Worm (Caenorhabditis elegans) whole organism, young adult: Measurements from ENCODE around the gene T03E6.9.
A peak's percentile ranks its signal among the peaks of the same experiment; 100 is the strongest.

Experiments used
- B0336.3 ChIP-seq: fragments of 200-800 bp; sonication (Bioruptor generic); IDR thresholded peaks from 2 replicates; pipeline ENCODE4 v1.3.6; 2022; ENCODE audit warnings: missing genetic modification characterization, missing compliant biosample characterization
- C17E4.6 ChIP-seq: fragments of 200-800 bp; sonication (Bioruptor generic); IDR thresholded peaks from 2 replicates; pipeline ENCODE4 v1.3.6; 2022; ENCODE audit warnings: missing genetic modification reagents, missing genetic modification characterization, missing compliant biosample characterization
- F23B12.7 ChIP-seq: sonication (generic microtip); optimal IDR thresholded peaks from 2 replicates; lab custom pipeline; 2017; ENCODE audit warnings: missing genetic modification characterization, mild to moderate bottlenecking, missing compliant biosample characterization, antibody characterized with exemption, moderate library complexity; ENCODE audit not compliant: insufficient read depth
- K11D2.4 ChIP-seq: fragments of 200-800 bp; sonication (Bioruptor generic); IDR thresholded peaks from 2 replicates; pipeline ENCODE4 v1.3.6; 2022; ENCODE audit warnings: missing genetic modification reagents, missing genetic modification characterization, missing compliant biosample characterization
- K12H6.12 ChIP-seq: fragments of 200-800 bp; sonication (Bioruptor generic); optimal IDR thresholded peaks from 2 replicates; lab custom pipeline; 2018; ENCODE audit warnings: mild to moderate bottlenecking, missing genetic modification characterization, missing compliant biosample characterization
- T26A5.8 ChIP-seq: sonication (generic microtip); optimal IDR thresholded peaks from 2 replicates; lab custom pipeline; 2016; ENCODE audit warnings: missing genetic modification characterization, missing compliant biosample characterization
- Y56A3A.18 ChIP-seq: fragments of 200-800 bp; sonication (Bioruptor generic); IDR thresholded peaks from 2 replicates; pipeline ENCODE4 v1.3.6; 2022; ENCODE audit warnings: missing genetic modification reagents, missing genetic modification characterization, missing compliant biosample characterization
- Y95B8A.8 ChIP-seq: fragments of 200-800 bp; sonication (Bioruptor generic); IDR thresholded peaks from 2 replicates; pipeline ENCODE4 v1.3.6; 2022; ENCODE audit warnings: missing genetic modification reagents, missing genetic modification characterization, missing compliant biosample characterization
- akir-1 ChIP-seq: fragments of 200-800 bp; sonication (Bioruptor generic); optimal IDR thresholded peaks from 2 replicates; lab custom pipeline; 2018; ENCODE audit warnings: mild to moderate bottlenecking, missing genetic modification characterization, moderate library complexity, missing compliant biosample characterization
- aptf-3 ChIP-seq: fragments of 200-800 bp; sonication (Bioruptor generic); IDR thresholded peaks from 2 replicates; pipeline ENCODE4 v1.3.6; 2022; ENCODE audit warnings: missing genetic modification characterization, missing compliant biosample characterization
- atf-7 ChIP-seq: sonication (generic microtip); optimal IDR thresholded peaks from 2 replicates; lab custom pipeline; 2017; ENCODE audit warnings: mild to moderate bottlenecking, missing genetic modification characterization, missing compliant biosample characterization
- athp-1 ChIP-seq: sonication (generic microtip); optimal IDR thresholded peaks from 2 replicates; lab custom pipeline; 2017; ENCODE audit warnings: mild to moderate bottlenecking, missing genetic modification characterization, missing compliant biosample characterization
- attf-5 ChIP-seq: fragments of 200-800 bp; sonication (Bioruptor generic); optimal IDR thresholded peaks from 2 replicates; lab custom pipeline; 2018; ENCODE audit warnings: mild to moderate bottlenecking, missing genetic modification characterization, missing compliant biosample characterization
- attf-6 ChIP-seq: fragments of 200-800 bp; sonication (Bioruptor generic); IDR thresholded peaks from 2 replicates; pipeline ENCODE4 v1.3.6; 2022; ENCODE audit warnings: missing genetic modification reagents, missing genetic modification characterization, missing compliant biosample characterization
- ceh-40 ChIP-seq: fragments of 200-800 bp; sonication (Bioruptor generic); IDR thresholded peaks from 2 replicates; pipeline ENCODE4 v1.3.6; 2022; ENCODE audit warnings: missing genetic modification characterization, missing compliant biosample characterization
- chd-7 ChIP-seq: sonication (generic microtip); optimal IDR thresholded peaks from 2 replicates; lab custom pipeline; 2016; ENCODE audit warnings: mild to moderate bottlenecking, missing genetic modification characterization, moderate library complexity, missing compliant biosample characterization
- ekl-4 ChIP-seq: fragments of 200-800 bp; sonication (Bioruptor generic); IDR thresholded peaks from 2 replicates; pipeline ENCODE4 v1.3.6; 2022; ENCODE audit warnings: missing genetic modification reagents, missing genetic modification characterization, missing compliant biosample characterization
- gei-17 ChIP-seq: fragments of 200-800 bp; sonication (Bioruptor generic); optimal IDR thresholded peaks from 2 replicates; lab custom pipeline; 2018; ENCODE audit warnings: mild to moderate bottlenecking, missing genetic modification characterization, missing compliant biosample characterization
- him-1 ChIP-seq: sonication (generic microtip); optimal IDR thresholded peaks from 2 replicates; lab custom pipeline; 2016; ENCODE audit warnings: missing genotype, missing genetic modification reagents, missing genetic modification characterization, missing compliant biosample characterization
- hlh-26 ChIP-seq: fragments of 200-800 bp; sonication (Bioruptor generic); conservative IDR thresholded peaks from 2 replicates; pipeline ENCODE4 v1.3.6; 2022; ENCODE audit warnings: missing genetic modification reagents, missing genetic modification characterization, missing compliant biosample characterization
- hmg-1.2 ChIP-seq: fragments of 200-800 bp; sonication (Bioruptor generic); IDR thresholded peaks from 2 replicates; pipeline ENCODE4 v1.3.6; 2022; ENCODE audit warnings: missing genetic modification reagents, missing genetic modification characterization, missing compliant biosample characterization
- hmg-20 ChIP-seq: fragments of 200-800 bp; sonication (Bioruptor generic); IDR thresholded peaks from 2 replicates; pipeline ENCODE4 v1.3.6; 2022; ENCODE audit warnings: missing genetic modification reagents, missing genetic modification characterization, missing compliant biosample characterization
- hrde-1 ChIP-seq: sonication (generic microtip); optimal IDR thresholded peaks from 2 replicates; lab custom pipeline; 2016; ENCODE audit warnings: missing genetic modification characterization, mild to moderate bottlenecking, missing compliant biosample characterization, moderate library complexity, missing genotype, missing genetic modification reagents, borderline replicate concordance
- hsf-1 ChIP-seq: fragments of 200-800 bp; sonication (Bioruptor generic); IDR thresholded peaks from 2 replicates; pipeline ENCODE4 v1.3.6; 2022; ENCODE audit warnings: missing genetic modification reagents, missing genetic modification characterization, missing compliant biosample characterization
- let-526 ChIP-seq: fragments of 200-800 bp; sonication (Bioruptor generic); IDR thresholded peaks from 2 replicates; pipeline ENCODE4 v1.3.6; 2022; ENCODE audit warnings: missing genetic modification reagents, missing genetic modification characterization, missing compliant biosample characterization
- lin-35 ChIP-seq, 3 experiments: fragments of 150-350 bp in 2 of 3; sonication (generic microtip) in 1 of 3; optimal IDR thresholded peaks; 2 replicates each; lab custom pipeline; 2014 to 2018; ENCODE audit warnings: missing biosample characterization in 3 of 3, missing genetic modification characterization in 3 of 3, missing genetic modification reagents in 3 of 3
- lin-40 ChIP-seq: sonication (generic microtip); optimal IDR thresholded peaks from 2 replicates; lab custom pipeline; 2016; ENCODE audit warnings: missing genetic modification characterization, mild to moderate bottlenecking, missing compliant biosample characterization, missing genotype, missing genetic modification reagents
- lir-1 ChIP-seq: fragments of 200-800 bp; sonication (Bioruptor generic); conservative IDR thresholded peaks from 2 replicates; pipeline ENCODE4 v1.3.6; 2022; ENCODE audit warnings: missing genetic modification reagents, missing genetic modification characterization, missing compliant biosample characterization
- lsl-1 ChIP-seq: fragments of 200-800 bp; sonication (Bioruptor generic); optimal IDR thresholded peaks from 2 replicates; lab custom pipeline; 2018; ENCODE audit warnings: mild to moderate bottlenecking, missing genetic modification characterization, moderate library complexity, missing compliant biosample characterization
- lsy-27 ChIP-seq: sonication (generic microtip); optimal IDR thresholded peaks from 2 replicates; lab custom pipeline; 2017; ENCODE audit warnings: missing genetic modification characterization, mild to moderate bottlenecking, missing compliant biosample characterization, antibody characterized with exemption, missing genotype, borderline replicate concordance; ENCODE audit not compliant: insufficient read depth
- madf-3 ChIP-seq: fragments of 200-800 bp; sonication (Bioruptor generic); IDR thresholded peaks from 2 replicates; pipeline ENCODE4 v1.3.6; 2022; ENCODE audit warnings: missing genetic modification reagents, missing genetic modification characterization, missing compliant biosample characterization
- madf-6 ChIP-seq: fragments of 200-800 bp; sonication (Bioruptor generic); IDR thresholded peaks from 2 replicates; pipeline ENCODE4 v1.3.6; 2022; ENCODE audit warnings: missing genetic modification reagents, missing genetic modification characterization, missing compliant biosample characterization
- nhr-80 ChIP-seq: sonication (generic microtip); optimal IDR thresholded peaks from 2 replicates; lab custom pipeline; 2016; ENCODE audit warnings: missing genetic modification characterization, missing compliant biosample characterization
- rcor-1 ChIP-seq: fragments of 200-800 bp; sonication (Bioruptor generic); IDR thresholded peaks from 2 replicates; pipeline ENCODE4 v1.3.6; 2022; ENCODE audit warnings: missing genetic modification reagents, missing genetic modification characterization, missing compliant biosample characterization
- rec-8 ChIP-seq, 2 experiments: sonication (generic microtip); optimal IDR thresholded peaks; 2 replicates each; lab custom pipeline; 2016; ENCODE audit warnings: mild to moderate bottlenecking in 2 of 2, missing genetic modification characterization in 2 of 2, missing genetic modification reagents in 2 of 2, missing genotype in 2 of 2, missing biosample characterization in 1 of 2, missing compliant biosample characterization in 1 of 2, moderate library complexity in 1 of 2
- repo-1 ChIP-seq: sonication (generic microtip); optimal IDR thresholded peaks from 2 replicates; lab custom pipeline; 2017; ENCODE audit warnings: mild to moderate bottlenecking, missing genetic modification characterization, missing compliant biosample characterization
- snpc-3.4 ChIP-seq: sonication (generic microtip); optimal IDR thresholded peaks from 2 replicates; lab custom pipeline; 2017; ENCODE audit warnings: missing genetic modification characterization, mild to moderate bottlenecking, missing compliant biosample characterization, antibody characterized with exemption, moderate library complexity, missing genotype, missing genetic modification reagents
- snpc-4 ChIP-seq, 5 experiments: fragments of 150-350 bp in 1 of 5; sonication (generic microtip) in 4 of 5; optimal IDR thresholded peaks; 2 replicates each; lab custom pipeline; 2014 to 2018; ENCODE audit warnings: missing genetic modification characterization in 5 of 5, missing biosample characterization in 3 of 5, antibody characterized with exemption in 2 of 5, mild to moderate bottlenecking in 2 of 5, missing compliant biosample characterization in 2 of 5, missing genotype in 2 of 5, moderate library complexity in 2 of 5, missing genetic modification reagents in 1 of 5
- somi-1 ChIP-seq: fragments of 200-800 bp; sonication (Bioruptor generic); optimal IDR thresholded peaks from 2 replicates; lab custom pipeline; 2018; ENCODE audit warnings: mild to moderate bottlenecking, missing genetic modification characterization, missing compliant biosample characterization
- unc-62 ChIP-seq: fragments of 150-350 bp; optimal IDR thresholded peaks from 2 replicates; lab custom pipeline; 2014; ENCODE audit warnings: missing biosample characterization, missing genetic modification reagents, missing genetic modification characterization
- xnd-1 ChIP-seq: sonication (generic microtip); optimal IDR thresholded peaks from 2 replicates; lab custom pipeline; 2016; ENCODE audit warnings: missing genotype, missing genetic modification reagents, missing genetic modification characterization, missing compliant biosample characterization
- zfh-2 ChIP-seq: fragments of 200-800 bp; sonication (Bioruptor generic); conservative IDR thresholded peaks from 2 replicates; pipeline ENCODE4 v1.3.6; 2022; ENCODE audit warnings: missing genetic modification reagents, missing genetic modification characterization, missing compliant biosample characterization
- ztf-25 ChIP-seq: fragments of 200-800 bp; sonication (Bioruptor generic); IDR thresholded peaks from 2 replicates; pipeline ENCODE4 v1.3.6; 2022; ENCODE audit warnings: missing genetic modification reagents, missing genetic modification characterization, missing compliant biosample characterization
- ztf-26 ChIP-seq: sonication (generic microtip); optimal IDR thresholded peaks from 2 replicates; lab custom pipeline; 2017; ENCODE audit warnings: missing genetic modification characterization, missing compliant biosample characterization
- ztf-28 ChIP-seq: fragments of 200-800 bp; sonication (Bioruptor generic); IDR thresholded peaks from 2 replicates; pipeline ENCODE4 v1.3.6; 2022; ENCODE audit warnings: missing genetic modification reagents, missing genetic modification characterization, missing compliant biosample characterization
- ztf-6 ChIP-seq: fragments of 200-800 bp; sonication (Bioruptor generic); IDR thresholded peaks from 2 replicates; pipeline ENCODE4 v1.3.6; 2022; ENCODE audit warnings: missing genetic modification reagents, missing genetic modification characterization, missing compliant biosample characterization

The T03E6.9 gene

DNA sequence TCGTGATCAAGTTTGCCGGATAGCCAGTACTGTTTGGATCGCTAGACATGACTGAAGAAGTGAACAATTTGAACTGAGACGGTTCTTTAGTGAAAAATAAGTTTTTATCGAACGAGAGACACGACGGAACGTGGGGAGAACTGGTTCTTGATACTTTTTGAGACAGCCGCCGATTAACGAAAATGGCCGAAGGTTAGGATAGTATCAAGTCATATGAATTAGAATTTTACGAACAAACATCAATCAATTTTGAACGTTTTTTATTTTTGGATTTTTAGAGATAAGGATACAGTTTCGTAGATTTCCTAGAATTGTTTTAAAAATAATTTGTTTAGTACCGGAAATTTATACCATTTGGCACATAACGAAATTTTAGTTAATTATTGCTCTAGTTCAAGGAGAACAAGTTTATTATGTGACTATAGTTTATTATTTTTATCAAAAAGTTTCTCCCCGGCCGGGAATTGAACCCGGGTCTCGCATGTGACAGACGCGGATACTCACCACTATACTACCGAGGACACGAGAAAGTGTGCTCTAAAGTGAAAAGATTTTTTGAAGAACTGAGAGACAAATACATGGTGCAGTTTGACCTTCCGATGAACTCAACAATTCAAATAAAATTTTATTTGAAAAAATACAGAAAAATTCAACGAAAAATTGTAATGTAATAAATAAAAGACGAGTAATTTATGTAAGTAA lies 47.9 kb upstream of the T03E6.9 start, which contains the start of gene W06G6.20 (continued):
- TF ChIP-seq Y95B8A.8 (no peak), athp-1 (no peak), repo-1 (tag; lab: Kevin White, UChicago) (no peak), F23B12.7 (tag; lab: Kevin White, UChicago) (peak; percentile 70), T26A5.8 (no peak), nhr-80 (tag; lab: Kevin White, UChicago) (peak; percentile 3), hmg-1.2 (GFP tag; lab: Robert Waterston, UW) (peak; percentile 50; the same call in 1 of the 2 replicates), gei-17 (GFP tag; lab: Kevin White, UChicago) (no peak), ekl-4 (GFP tag; lab: Robert Waterston, UW) (no peak), lin-35 (GFP tag; optimal IDR thresholded peaks at IDR 0.05; lab: Kevin White, UChicago) (no peak), rcor-1 (GFP tag; lab: Robert Waterston, UW) (no peak; the same call in 1 of the 2 replicates), hsf-1 (GFP tag; lab: Robert Waterston, UW) (peak; percentile 20; the same call in 1 of the 2 replicates), lsy-27 (tag; lab: Kevin White, UChicago) (peak; percentile 22), atf-7 (tag; lab: Kevin White, UChicago) (no peak), lsl-1 (GFP tag; lab: Kevin White, UChicago) (no peak), K12H6.12 (tag; lab: Kevin White, UChicago) (no peak), Y56A3A.18 (GFP tag; lab: Robert Waterston, UW) (no peak), aptf-3 (GFP tag; lab: Robert Waterston, UW) (no peak), ceh-40 (GFP tag; lab: Robert Waterston, UW) (no peak), C17E4.6 (GFP tag; lab: Robert Waterston, UW) (no peak), madf-3 (GFP tag; lab: Robert Waterston, UW) (no peak), somi-1 (GFP tag; lab: Kevin White, UChicago) (no peak), ztf-28 (GFP tag; lab: Robert Waterston, UW) (no peak), lin-40 (tag; lab: Kevin White, UChicago) (no peak), hmg-20 (no peak), attf-6 (GFP tag; lab: Robert Waterston, UW) (peak; percentile 79), ztf-25 (GFP tag; lab: Robert Waterston, UW) (peak; percentile 61; the same call in 1 of the 2 replicates), akir-1 (GFP tag; lab: Kevin White, UChicago) (no peak), zfh-2 (no peak), snpc-4 (GFP tag; optimal IDR thresholded peaks at IDR 0.05; lab: Kevin White, UChicago) (peak; percentile 44), snpc-4 (tag; optimal IDR thresholded peaks at IDR 0.05; lab: Kevin White, UChicago) (peak in 3 of 4 experiments; percentile 29 to 85 (median 76)), ztf-6 (GFP tag; lab: Robert Waterston, UW) (no peak), rec-8 (tag; optimal IDR thresholded peaks at IDR 0.05; lab: Kevin White, UChicago) (peak in 1 of 2 experiments; percentile 11), attf-5 (no peak), madf-6 (GFP tag; lab: Robert Waterston, UW) (no peak), B0336.3 (GFP tag; lab: Robert Waterston, UW) (no peak), K11D2.4 (GFP tag; lab: Robert Waterston, UW) (no peak), let-526 (GFP tag; lab: Robert Waterston, UW) (no peak), chd-7 (tag; lab: Kevin White, UChicago) (no peak), ztf-26 (tag; lab: Kevin White, UChicago) (no peak), lir-1 (no peak), him-1 (tag; lab: Kevin White, UChicago) (peak; percentile 74), hlh-26 (GFP tag; lab: Robert Waterston, UW) (no peak), hrde-1 (tag; lab: Kevin White, UChicago) (no peak), xnd-1 (tag; lab: Kevin White, UChicago) (no peak), unc-62 (no peak), snpc-3.4 (peak; percentile 59)
